Worm (Caenorhabditis elegans) whole organism, L2 larva: ENCODE results near the gene oct-2.
A peak's percentile ranks its signal among the peaks of the same experiment; 100 is the strongest.

ENCODE experiments used
- C34F6.9 ChIP-seq: fragments of 150-350 bp; optimal IDR thresholded peaks from 2 replicates; lab custom pipeline; 2014; ENCODE audit warnings: missing biosample characterization, missing genetic modification characterization
- F13H6.1 ChIP-seq: sonication (generic microtip); optimal IDR thresholded peaks from 2 replicates; lab custom pipeline; 2016; ENCODE audit warnings: missing genetic modification characterization, missing compliant biosample characterization
- R02D3.7 ChIP-seq: fragments of 150-350 bp; optimal IDR thresholded peaks from 2 replicates; lab custom pipeline; 2014; ENCODE audit warnings: missing biosample characterization, missing genetic modification characterization
- ZK546.5 ChIP-seq: sonication (generic microtip); optimal IDR thresholded peaks from 2 replicates; lab custom pipeline; 2017; ENCODE audit warnings: missing biosample characterization, missing genetic modification characterization
- alr-1 ChIP-seq: fragments of 150-350 bp; optimal IDR thresholded peaks from 2 replicates; lab custom pipeline; 2014; ENCODE audit warnings: missing biosample characterization, missing genetic modification characterization
- ama-1 ChIP-seq: fragments of 150-350 bp; optimal IDR thresholded peaks from 2 replicates; lab custom pipeline; 2018; ENCODE audit warnings: inconsistent platforms
- blmp-1 ChIP-seq: sonication (generic microtip); optimal IDR thresholded peaks from 2 replicates; lab custom pipeline; 2017; ENCODE audit warnings: missing genetic modification characterization, mild to moderate bottlenecking, missing compliant biosample characterization, antibody characterized with exemption, moderate library complexity; ENCODE audit not compliant: insufficient read depth
- ceh-82 ChIP-seq: fragments of 150-350 bp; optimal IDR thresholded peaks from 2 replicates; lab custom pipeline; 2014; ENCODE audit warnings: missing biosample characterization, missing genetic modification characterization
- dmd-4 ChIP-seq: sonication (generic microtip); optimal IDR thresholded peaks from 2 replicates; lab custom pipeline; 2017; ENCODE audit warnings: missing biosample characterization, missing genetic modification characterization
- elt-1 ChIP-seq: fragments of 150-350 bp; optimal IDR thresholded peaks from 2 replicates; lab custom pipeline; 2014; ENCODE audit warnings: missing biosample characterization, missing genetic modification characterization
- elt-3 ChIP-seq: sonication (generic microtip); optimal IDR thresholded peaks from 2 replicates; lab custom pipeline; 2017; ENCODE audit warnings: missing biosample characterization, missing genetic modification characterization
- lin-11 ChIP-seq: fragments of 150-350 bp; sonication (generic microtip); optimal IDR thresholded peaks from 2 replicates; lab custom pipeline; 2014; ENCODE audit warnings: missing biosample characterization, missing genetic modification characterization, inconsistent platforms, mixed read lengths
- lin-13 ChIP-seq: fragments of 150-350 bp; optimal IDR thresholded peaks from 2 replicates; lab custom pipeline; 2014; ENCODE audit warnings: missing biosample characterization, missing genetic modification reagents, missing genetic modification characterization
- lin-39 ChIP-seq: fragments of 150-350 bp; optimal IDR thresholded peaks from 2 replicates; lab custom pipeline; 2014; ENCODE audit warnings: missing biosample characterization, missing genetic modification reagents, missing genetic modification characterization
- lsy-2 ChIP-seq, 2 experiments: fragments of 150-350 bp in 1 of 2; sonication (generic microtip) in 1 of 2; optimal IDR thresholded peaks; 2 replicates each; lab custom pipeline; 2014 to 2017; ENCODE audit warnings: missing biosample characterization in 2 of 2, missing genetic modification characterization in 2 of 2
- nhr-10 ChIP-seq: sonication (generic microtip); optimal IDR thresholded peaks from 2 replicates; lab custom pipeline; 2017; ENCODE audit warnings: missing biosample characterization, missing genetic modification characterization
- nhr-11 ChIP-seq: fragments of 150-350 bp; optimal IDR thresholded peaks from 2 replicates; lab custom pipeline; 2014; ENCODE audit warnings: missing biosample characterization, missing genetic modification characterization
- nhr-12 ChIP-seq: fragments of 150-350 bp; optimal IDR thresholded peaks from 2 replicates; lab custom pipeline; 2014; ENCODE audit warnings: missing biosample characterization, missing genetic modification characterization
- nhr-129 ChIP-seq: fragments of 150-350 bp; optimal IDR thresholded peaks from 2 replicates; lab custom pipeline; 2014; ENCODE audit warnings: missing biosample characterization, missing genetic modification characterization
- nhr-21 ChIP-seq: fragments of 150-350 bp; optimal IDR thresholded peaks from 2 replicates; lab custom pipeline; 2014; ENCODE audit warnings: missing biosample characterization, missing genetic modification characterization
- nhr-237 ChIP-seq: fragments of 150-350 bp; optimal IDR thresholded peaks from 2 replicates; lab custom pipeline; 2014; ENCODE audit warnings: missing biosample characterization, missing genetic modification characterization
- nhr-25 ChIP-seq: fragments of 150-350 bp; sonication (generic microtip); optimal IDR thresholded peaks from 3 replicates; lab custom pipeline; 2014; ENCODE audit warnings: missing biosample characterization, missing genetic modification characterization
- nhr-6 ChIP-seq: fragments of 150-350 bp; optimal IDR thresholded peaks from 2 replicates; lab custom pipeline; 2014; ENCODE audit warnings: missing biosample characterization, missing genetic modification characterization
- nhr-77 ChIP-seq: fragments of 150-350 bp; optimal IDR thresholded peaks from 2 replicates; lab custom pipeline; 2014; ENCODE audit warnings: missing biosample characterization, missing genetic modification characterization
- sem-4 ChIP-seq: fragments of 150-350 bp; optimal IDR thresholded peaks from 2 replicates; lab custom pipeline; 2014; ENCODE audit warnings: missing biosample characterization, missing genetic modification reagents, missing genetic modification characterization
- skn-1 ChIP-seq: sonication (generic microtip); optimal IDR thresholded peaks from 2 replicates; lab custom pipeline; 2017; ENCODE audit warnings: missing biosample characterization, missing genetic modification characterization
- sma-3 ChIP-seq: sonication (generic microtip); optimal IDR thresholded peaks from 2 replicates; lab custom pipeline; 2016; ENCODE audit warnings: missing genetic modification reagents, missing genetic modification characterization, missing compliant biosample characterization
- sma-9 ChIP-seq, 2 experiments: fragments of 150-350 bp in 1 of 2; sonication (generic microtip) in 1 of 2; optimal IDR thresholded peaks; 2 replicates each; lab custom pipeline; 2014 to 2016; ENCODE audit warnings: missing genetic modification characterization in 2 of 2, mild to moderate bottlenecking in 1 of 2, missing biosample characterization in 1 of 2, missing compliant biosample characterization in 1 of 2, missing genetic modification reagents in 1 of 2, moderate library complexity in 1 of 2
- snpc-4 ChIP-seq: fragments of 150-350 bp; optimal IDR thresholded peaks from 2 replicates; lab custom pipeline; 2014; ENCODE audit warnings: missing biosample characterization, missing genetic modification characterization
- unc-39 ChIP-seq: fragments of 150-350 bp; optimal IDR thresholded peaks from 2 replicates; lab custom pipeline; 2014; ENCODE audit warnings: missing biosample characterization, missing genetic modification characterization
- unc-55 ChIP-seq: fragments of 150-350 bp; sonication (generic microtip); optimal IDR thresholded peaks from 3 replicates; lab custom pipeline; 2014; ENCODE audit warnings: missing biosample characterization, missing genetic modification reagents, missing genetic modification characterization
- zag-1 ChIP-seq: fragments of 150-350 bp; optimal IDR thresholded peaks from 2 replicates; lab custom pipeline; 2014; ENCODE audit warnings: missing biosample characterization, missing genetic modification characterization
- ztf-4 ChIP-seq: fragments of 150-350 bp; optimal IDR thresholded peaks from 2 replicates; lab custom pipeline; 2014; ENCODE audit warnings: missing biosample characterization, missing genetic modification characterization

Gene oct-2

ce11 chrX:11375509-11375908, 29.3 kb downstream of the oct-2 start, which contains the start of gene F42E11.3:
F42E11.3 (minus strand) TSS chrX:11375609.
- TF ChIP-seq nhr-25: no peak
- no peak for TF ChIP-seq blmp-1 (tag; lab: Kevin White, UChicago)
- no peak for TF ChIP-seq skn-1 (tag; lab: Kevin White, UChicago)
- no peak for TF ChIP-seq zag-1 (tag; lab: Kevin White, UChicago)
- no peak for TF ChIP-seq unc-55 (GFP tag; lab: Kevin White, UChicago)
- no peak for TF ChIP-seq nhr-12
- no peak for TF ChIP-seq R02D3.7
- no peak for TF ChIP-seq lin-11 (tag; lab: Kevin White, UChicago)
- no peak for TF ChIP-seq unc-39 (tag; lab: Kevin White, UChicago)
- no peak for TF ChIP-seq elt-3 (tag; lab: Kevin White, UChicago)
- no peak for TF ChIP-seq sem-4

ce11 chrX:11377370-11377769, 31.1 kb downstream of the oct-2 start, which contains the start of gene tni-1:
tni-1 (minus strand) TSS chrX:11377470.
- TF ChIP-seq nhr-6 (no peak), elt-1 (tag; lab: Kevin White, UChicago) (no peak), ama-1 (lab: Kevin White, UChicago) (no peak), nhr-237 (tag; lab: Kevin White, UChicago) (no peak)

- TF ChIP-seq F13H6.1 (tag; lab: Kevin White, UChicago): peak; percentile 89
- TF ChIP-seq sem-4: peak; percentile 4
- TF ChIP-seq lin-11 (tag; lab: Kevin White, UChicago): no peak
- TF ChIP-seq alr-1: no peak
- no peak for TF ChIP-seq ZK546.5 (tag; lab: Kevin White, UChicago)
- no peak for TF ChIP-seq unc-39 (tag; lab: Kevin White, UChicago)
- TF ChIP-seq nhr-77 (tag; lab: Kevin White, UChicago): no peak
- TF ChIP-seq elt-1 (tag; lab: Kevin White, UChicago): no peak
- TF ChIP-seq lsy-2 (tag; optimal IDR thresholded peaks at IDR 0.05; lab: Kevin White, UChicago): peak in 1 of 2 experiments; percentile 3
- TF ChIP-seq sma-9 (GFP tag; optimal IDR thresholded peaks at IDR 0.05; lab: Kevin White, UChicago): peak; percentile 60
- no peak for TF ChIP-seq sma-9 (tag; optimal IDR thresholded peaks at IDR 0.05; lab: Kevin White, UChicago)
- no peak for TF ChIP-seq sma-3 (GFP tag; lab: Kevin White, UChicago)
- peak; percentile 57 for TF ChIP-seq nhr-129 (tag; lab: Kevin White, UChicago)
Observed at ce11 chrX:11379135-11379781, 33.0 kb downstream of the oct-2 start.

ce11 chrX:11383359-11383758, 37.1 kb downstream of the oct-2 start:
- TF ChIP-seq nhr-6: no peak
- TF ChIP-seq nhr-21 (tag; lab: Kevin White, UChicago): no peak
- TF ChIP-seq snpc-4 (tag; lab: Kevin White, UChicago): no peak
- TF ChIP-seq nhr-11 (tag; lab: Kevin White, UChicago): no peak
- no peak for TF ChIP-seq sem-4
- TF ChIP-seq nhr-129 (tag; lab: Kevin White, UChicago): no peak
- TF ChIP-seq skn-1 (tag; lab: Kevin White, UChicago): no peak
- TF ChIP-seq sma-9 (GFP tag; optimal IDR thresholded peaks at IDR 0.05; lab: Kevin White, UChicago): peak; percentile 2
- no peak for TF ChIP-seq sma-9 (tag; optimal IDR thresholded peaks at IDR 0.05; lab: Kevin White, UChicago)
- TF ChIP-seq ceh-82: no peak
- TF ChIP-seq C34F6.9 (tag; lab: Kevin White, UChicago): peak; percentile 39
- TF ChIP-seq, all 48 proteins: peak for 2

ce11 chrX:11384534-11385441, 38.5 kb downstream of the oct-2 start, which contains the start of the genes F08B12.11 and prmn-1:
F08B12.11 (plus strand) TSS chrX:11385054.
prmn-1 (plus strand) TSS chrX:11385084.
- no peak for TF ChIP-seq F13H6.1 (tag; lab: Kevin White, UChicago)
- no peak for TF ChIP-seq nhr-10 (tag; lab: Kevin White, UChicago)
- TF ChIP-seq lin-13: no peak
- no peak for TF ChIP-seq ztf-4
- TF ChIP-seq ZK546.5 (tag; lab: Kevin White, UChicago): no peak
- TF ChIP-seq lin-39 (tag; lab: Kevin White, UChicago): no peak
- TF ChIP-seq dmd-4 (tag; lab: Kevin White, UChicago): no peak
- TF ChIP-seq nhr-11 (tag; lab: Kevin White, UChicago): no peak
- TF ChIP-seq C34F6.9 (tag; lab: Kevin White, UChicago): no peak
- TF ChIP-seq elt-3 (tag; lab: Kevin White, UChicago): no peak
- TF ChIP-seq, all 48 proteins: peak for 0
